Worm (Caenorhabditis elegans): ENCODE measurements around the gene tomm-70.

DNA sequence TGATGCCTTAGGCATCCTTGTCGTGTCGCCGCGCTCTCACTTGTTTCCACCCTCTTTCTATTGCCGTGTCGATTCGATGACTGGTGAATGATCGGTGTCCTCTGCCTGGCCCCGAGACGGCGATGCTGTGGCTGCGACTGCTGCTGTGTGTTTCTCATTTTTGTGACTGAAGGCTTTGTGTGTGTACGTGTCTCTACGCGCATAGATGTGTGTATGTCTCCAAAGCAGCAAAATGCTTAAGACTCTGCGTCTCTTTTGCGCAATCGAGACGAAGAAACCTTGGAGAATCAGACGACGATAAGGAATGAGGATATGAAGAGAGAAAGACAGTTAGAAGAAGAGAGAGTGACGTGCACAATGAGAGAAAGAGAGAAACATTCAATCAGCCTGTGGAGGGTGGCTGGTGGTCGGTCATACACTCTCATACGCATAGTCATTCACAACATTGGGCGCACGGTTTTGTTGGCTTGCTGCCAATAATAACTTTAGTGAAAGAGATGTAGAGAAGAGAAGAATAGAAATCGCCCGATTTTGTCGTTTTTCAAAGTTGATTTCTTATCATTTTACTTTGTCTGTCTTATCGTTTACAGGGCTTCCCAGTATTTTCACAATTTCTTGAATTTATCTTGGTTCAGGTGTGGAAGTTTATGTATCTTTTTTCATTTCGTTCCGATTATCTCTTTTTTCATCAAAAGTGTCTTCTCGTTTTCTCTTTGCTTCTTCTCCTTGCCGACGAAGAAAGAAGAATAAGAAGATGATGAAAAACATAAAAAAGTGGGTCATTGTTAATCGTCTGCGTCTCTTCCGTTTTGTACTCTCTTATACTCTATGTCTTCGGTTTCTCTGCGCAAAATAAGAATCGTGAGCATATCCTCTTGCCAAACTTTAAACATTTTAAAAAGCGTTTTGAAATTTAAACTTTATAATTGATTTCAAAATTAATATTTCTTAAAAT, 47.6 kb upstream of the tomm-70 start:
- peak; percentile 97 for TF ChIP-seq nhr-2 (tag; optimal IDR thresholded peaks at IDR 0.05)
- TF ChIP-seq unc-39 (tag; optimal IDR thresholded peaks at IDR 0.05) = peak; percentile 57
- peak; percentile 89 for TF ChIP-seq ztf-11 (tag; optimal IDR thresholded peaks at IDR 0.05)

Measured in whole organism, mixed stage, embryonic.